Worm (Caenorhabditis elegans): ENCODE measurements around the gene ZK121.2.

DNA sequence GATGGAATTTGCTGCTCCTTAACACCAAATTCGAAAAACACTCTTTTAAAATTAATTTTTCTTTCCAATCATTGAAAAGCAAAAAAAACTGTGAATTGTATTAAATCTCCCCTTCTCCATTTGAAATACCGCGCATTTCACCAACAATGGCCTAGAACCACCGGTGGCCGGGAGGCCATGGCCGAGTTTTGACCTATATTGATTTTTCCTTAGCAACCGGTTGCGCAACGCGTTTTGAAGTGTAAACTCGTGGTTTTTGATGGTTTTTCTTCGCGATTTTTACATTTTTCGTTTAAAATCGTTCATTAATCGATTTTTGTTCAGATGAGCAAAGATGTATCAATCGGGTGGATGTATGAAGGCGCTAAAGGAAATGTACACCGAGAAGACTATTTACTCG, 33.2 kb upstream of the ZK121.2 start, which contains the start of gene mog-3:
- TF ChIP-seq F13C5.2 (tag; optimal IDR thresholded peaks at IDR 0.05) (peak; percentile 15), pes-1 (GFP tag; IDR thresholded peaks at IDR 0.05) (peak; percentile 63; the same call in 1 of the 2 replicates), flt-1 (GFP tag; IDR thresholded peaks at IDR 0.05) (0 out of 2 replicates have a peak, but pooled peaks have one; percentile 37), tra-4 (tag; optimal IDR thresholded peaks at IDR 0.05) (peak; percentile 9), scrt-1 (GFP tag; IDR thresholded peaks at IDR 0.05) (no peak), sea-1 (GFP tag; conservative IDR thresholded peaks at IDR 0.05) (no peak), ceh-36 (tag; optimal IDR thresholded peaks at IDR 0.05) (no peak), B0310.2 (tag; optimal IDR thresholded peaks at IDR 0.05) (no peak)

Measured in whole organism, early embryonic.